Fruit fly (Drosophila melanogaster): ENCODE measurements around the gene CG32137.
A peak's percentile ranks its signal among the peaks of the same experiment; 100 is the strongest.

Gene CG32137

dm6 chr3L:14002524-14003135, 63.6 kb downstream of the CG32137 start:
- TF ChIP-seq CG17801 (GFP tag; optimal IDR thresholded peaks at IDR 0.05; ENCODE audit: partially characterized antibody): no peak

dm6 chr3L:14003297-14004040, 64.4 kb downstream of the CG32137 start:
- no peak for TF ChIP-seq CG17801 (GFP tag; optimal IDR thresholded peaks at IDR 0.05; ENCODE audit: partially characterized antibody)

- no peak for TF ChIP-seq CG17801 (GFP tag; optimal IDR thresholded peaks at IDR 0.05; ENCODE audit: partially characterized antibody)
Observed at dm6 chr3L:14004041-14004407, 65.0 kb downstream of the CG32137 start.

- peak; percentile 95 for TF ChIP-seq CG17801 (GFP tag; optimal IDR thresholded peaks at IDR 0.05; ENCODE audit: partially characterized antibody)
Observed at dm6 chr3L:14004963-14005458, 66.0 kb downstream of the CG32137 start.

- TF ChIP-seq CG17801 (GFP tag; optimal IDR thresholded peaks at IDR 0.05; ENCODE audit: partially characterized antibody): peak; percentile 28
Observed at dm6 chr3L:14005627-14006287, 66.7 kb downstream of the CG32137 start.

dm6 chr3L:14006704-14007126, 67.7 kb downstream of the CG32137 start:
- peak; percentile 42 for TF ChIP-seq CG17801 (GFP tag; optimal IDR thresholded peaks at IDR 0.05; ENCODE audit: partially characterized antibody)

Data from ovary, adult (tissue).